Fruit fly (Drosophila melanogaster): ENCODE results near the gene CG14983.

Gene CG14983

DNA sequence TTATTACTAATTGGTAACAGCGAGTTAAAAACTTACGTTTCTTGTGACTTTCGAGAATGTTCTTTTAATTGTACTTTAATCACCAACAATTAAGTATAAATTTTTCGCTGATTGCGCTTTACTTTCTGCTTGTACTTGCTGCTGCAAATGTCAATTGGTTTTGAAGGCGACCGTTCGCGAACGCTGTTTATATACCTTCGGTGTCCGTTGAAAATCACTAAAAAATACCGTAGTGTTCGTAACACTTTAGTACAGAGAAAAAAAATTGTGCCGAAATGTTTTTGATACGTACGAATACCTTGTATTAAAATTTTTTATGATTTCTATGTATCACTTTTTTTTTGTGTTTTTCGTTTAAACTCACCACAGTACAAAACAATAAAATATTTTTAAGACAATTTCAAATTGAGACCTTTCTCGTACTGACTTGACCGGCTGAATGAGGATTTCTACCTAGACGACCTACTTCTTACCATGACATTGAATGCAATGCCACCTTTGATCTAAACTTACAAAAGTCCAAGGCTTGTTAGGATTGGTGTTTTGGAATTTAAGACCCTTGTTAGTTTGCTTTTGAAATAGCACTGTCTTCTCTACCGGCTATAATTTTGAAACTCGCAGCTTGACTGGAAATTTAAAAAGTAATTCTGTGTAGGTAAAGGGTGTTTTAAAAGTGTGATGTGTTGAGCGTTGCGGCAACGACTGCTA lies 46.5 kb downstream of the CG14983 start, which contains the start of gene Ubi-p63E:
Gene Ubi-p63E, minus strand, starts transcription at position 694 of the 708 bp plus-strand sequence.
- TF ChIP-seq fkh (GFP tag; optimal IDR thresholded peaks at IDR 0.05) (no peak), CG1621 (tag; optimal IDR thresholded peaks at IDR 0.05) (peak; percentile 26), CG3032 (tag; optimal IDR thresholded peaks at IDR 0.05) (peak; percentile 45), vri (GFP tag; optimal IDR thresholded peaks at IDR 0.05) (peak; percentile 57), Smox (GFP tag; optimal IDR thresholded peaks at IDR 0.05) (peak; percentile 75), CG3919 (GFP tag; optimal IDR thresholded peaks at IDR 0.05) (peak; percentile 53), Met (GFP tag; optimal IDR thresholded peaks at IDR 0.05) (peak; percentile 66), OdsH (GFP tag; optimal IDR thresholded peaks at IDR 0.05) (peak; percentile 60), CG7368 (GFP tag; optimal IDR thresholded peaks at IDR 0.05) (peak; percentile 28), Eip75B (GFP tag; optimal IDR thresholded peaks at IDR 0.05) (peak; percentile 54), fd85E (GFP tag; optimal IDR thresholded peaks at IDR 0.05) (peak; percentile 11), dsx (GFP tag; optimal IDR thresholded peaks at IDR 0.05; ENCODE audit: poor library complexity, severe bottlenecking) (no peak), fd59A (GFP tag; optimal IDR thresholded peaks at IDR 0.05) (peak; percentile 35), CG8119 (GFP tag; IDR thresholded peaks at IDR 0.05) (no peak), Gug (GFP tag; IDR thresholded peaks at IDR 0.05) (no peak), CG9139 (GFP tag; optimal IDR thresholded peaks at IDR 0.05) (peak; percentile 55), Lpt (GFP tag; optimal IDR thresholded peaks at IDR 0.05) (peak; percentile 31), CG6808 (GFP tag; optimal IDR thresholded peaks at IDR 0.05) (peak; percentile 44), svp (GFP tag) (peak; percentile 81), CG6854 (GFP tag; optimal IDR thresholded peaks at IDR 0.05) (peak; percentile 29), CG6792 (GFP tag; optimal IDR thresholded peaks at IDR 0.05) (peak; percentile 58), CG32006 (GFP tag; optimal IDR thresholded peaks at IDR 0.05) (peak; percentile 72), eg (GFP tag; IDR thresholded peaks at IDR 0.05) (no peak), ss (GFP tag; optimal IDR thresholded peaks at IDR 0.05) (peak in 1 of 2 experiments; percentile 32), Sox102F (GFP tag; optimal IDR thresholded peaks at IDR 0.05) (peak; percentile 62), achi (GFP tag; optimal IDR thresholded peaks at IDR 0.05) (peak; percentile 57), CG4318 (GFP tag; optimal IDR thresholded peaks at IDR 0.05) (peak; percentile 56), salr (GFP tag; optimal IDR thresholded peaks at IDR 0.05) (peak in 1 of 2 experiments; percentile 77), Eip78C (GFP tag) (peak; percentile 90), Eip93F (GFP tag; optimal IDR thresholded peaks at IDR 0.05) (no peak), topi (GFP tag; optimal IDR thresholded peaks at IDR 0.05) (peak; percentile 57), CG11294 (GFP tag; IDR thresholded peaks at IDR 0.05) (no peak), CG6163 (GFP tag; IDR thresholded peaks at IDR 0.05) (no peak), pdm3 (GFP tag; optimal IDR thresholded peaks at IDR 0.05) (peak; percentile 75), CG11902 (GFP tag; optimal IDR thresholded peaks at IDR 0.05) (peak; percentile 59), cyc (GFP tag; optimal IDR thresholded peaks at IDR 0.05) (peak; percentile 57), CG10669 (GFP tag; optimal IDR thresholded peaks at IDR 0.05) (peak; percentile 49), CG6276 (GFP tag; optimal IDR thresholded peaks at IDR 0.05) (peak; percentile 50), CG10631 (GFP tag; optimal IDR thresholded peaks at IDR 0.05) (peak; percentile 71), Ets21C (GFP tag; optimal IDR thresholded peaks at IDR 0.05) (peak; percentile 61), spab (GFP tag; optimal IDR thresholded peaks at IDR 0.05) (peak; percentile 51), acj6 (GFP tag; optimal IDR thresholded peaks at IDR 0.05) (peak; percentile 61), esn (GFP tag; optimal IDR thresholded peaks at IDR 0.05) (peak; percentile 76), Sox14 (GFP tag; optimal IDR thresholded peaks at IDR 0.05) (no peak), Hr4 (GFP tag; optimal IDR thresholded peaks at IDR 0.05) (peak; percentile 60), lz (GFP tag; optimal IDR thresholded peaks at IDR 0.05) (peak; percentile 77), CG8319 (GFP tag; optimal IDR thresholded peaks at IDR 0.05) (peak; percentile 30), CG11762 (GFP tag; optimal IDR thresholded peaks at IDR 0.05; ENCODE audit: insufficient read depth) (no peak), CG16779 (tag; optimal IDR thresholded peaks at IDR 0.05) (no peak), Sox15 (GFP tag; optimal IDR thresholded peaks at IDR 0.05) (peak; percentile 68), CG31627 (GFP tag; optimal IDR thresholded peaks at IDR 0.05) (peak; percentile 79)

Measured in whole organism, prepupa.